Worm (Caenorhabditis elegans): Measurements from ENCODE around the gene ztf-17.

The ztf-17 gene

DNA sequence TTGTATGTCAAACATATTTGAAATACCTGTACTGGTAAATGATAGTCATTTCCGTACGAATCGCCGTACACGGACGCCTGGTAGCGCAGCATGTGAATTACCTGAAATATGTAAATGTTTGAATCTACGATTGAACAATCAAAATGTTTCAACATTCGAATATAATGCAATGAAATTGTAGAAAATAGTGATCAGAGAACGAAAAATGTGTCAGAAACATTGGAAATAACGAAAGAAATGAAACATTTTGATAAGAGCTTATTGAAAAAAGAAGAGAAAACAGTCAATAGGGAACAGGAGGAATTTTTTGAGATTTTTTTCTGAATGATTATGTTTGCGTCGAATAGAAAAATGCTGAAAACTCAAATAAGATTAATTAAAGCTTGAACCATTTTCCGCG is at the start of gene ztf-17:
TSS of gene ztf-17 (minus strand) at position 101 of the 400 bp plus-strand sequence.
- TF ChIP-seq aha-1 (tag) (peak; percentile 64), zip-11 (GFP tag; IDR thresholded peaks at IDR 0.05) (no peak)

DNA sequence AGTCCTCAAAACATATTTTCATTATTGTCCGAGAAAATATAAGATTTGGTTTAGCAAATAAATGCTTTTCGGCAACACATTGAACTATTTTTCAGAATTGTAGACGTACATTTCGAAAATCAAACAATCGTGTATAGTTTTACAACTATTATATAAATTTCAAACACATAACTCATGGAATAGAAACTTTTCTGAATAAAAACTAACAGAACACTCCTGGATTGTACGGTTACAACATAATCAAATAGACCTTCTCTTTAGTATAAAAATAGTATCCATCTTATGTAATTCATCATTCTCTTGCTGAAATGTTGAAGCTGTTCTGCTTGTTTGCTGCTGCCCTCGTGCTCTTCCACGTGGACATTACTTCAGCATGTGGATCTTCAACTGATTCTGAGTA is 41.1 kb upstream of the ztf-17 start, which contains the start of gene ZK675.4:
TSS of gene ZK675.4 (plus strand) at position 301 of the 400 bp plus-strand sequence.
- TF ChIP-seq nhr-25 (tag; optimal IDR thresholded peaks at IDR 0.05; ENCODE audit: borderline replicate concordance, insufficient read depth): no peak
- TF ChIP-seq aha-1 (tag): peak; percentile 38
- no peak for TF ChIP-seq unc-130 (GFP tag; optimal IDR thresholded peaks at IDR 0.05)
- no peak for TF ChIP-seq ceh-32 (tag; optimal IDR thresholded peaks at IDR 0.05; ENCODE audit: poor library complexity)
- no peak for TF ChIP-seq mdl-1 (tag; optimal IDR thresholded peaks at IDR 0.05)
- no peak for TF ChIP-seq madf-5 (GFP tag; IDR thresholded peaks at IDR 0.05)

DNA sequence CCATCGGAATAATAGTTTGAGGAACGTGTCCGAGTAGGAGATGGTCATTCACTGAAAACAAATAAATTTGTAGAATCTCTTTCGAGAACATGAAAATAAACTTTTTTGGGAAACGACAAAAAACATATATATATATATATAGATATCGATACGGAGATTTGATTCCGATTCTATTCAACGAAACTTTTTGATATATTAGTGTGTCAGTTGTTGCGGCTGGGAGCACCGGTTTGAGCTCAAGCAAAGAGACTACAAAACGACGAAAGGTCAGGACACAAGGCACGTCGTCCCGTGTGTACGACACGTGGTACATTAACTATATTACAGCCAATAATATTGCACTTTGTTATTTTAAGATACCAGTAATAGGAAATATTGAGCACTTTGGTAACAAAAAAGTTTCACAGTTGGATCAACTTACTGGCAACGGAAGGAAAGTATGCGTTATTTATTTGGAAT is 37.6 kb upstream of the ztf-17 start, which contains the start of gene best-23:
TSS of gene best-23 (minus strand) at position 51 of the 459 bp plus-strand sequence.
- TF ChIP-seq daf-12 (tag; optimal IDR thresholded peaks at IDR 0.05): no peak
- no peak for TF ChIP-seq set-16 (GFP tag; IDR thresholded peaks at IDR 0.05)
- no peak for TF ChIP-seq F49E8.2 (tag; optimal IDR thresholded peaks at IDR 0.05; ENCODE audit: borderline replicate concordance)
- no peak for TF ChIP-seq unc-39 (tag; optimal IDR thresholded peaks at IDR 0.05)
- no peak for TF ChIP-seq nhr-77 (tag; optimal IDR thresholded peaks at IDR 0.05)
- no peak for TF ChIP-seq lin-1 (GFP tag; IDR thresholded peaks at IDR 0.05)
- no peak for TF ChIP-seq dmd-8 (GFP tag; IDR thresholded peaks at IDR 0.05)
- TF ChIP-seq daf-16 (GFP tag; optimal IDR thresholded peaks at IDR 0.05): no peak
- TF ChIP-seq daf-16 (tag; optimal IDR thresholded peaks at IDR 0.05): no peak
- no peak for TF ChIP-seq ZK337.2 (GFP tag; IDR thresholded peaks at IDR 0.05)
- TF ChIP-seq mxl-2 (GFP tag; conservative IDR thresholded peaks at IDR 0.05): no peak
- TF ChIP-seq hlh-11 (tag; optimal IDR thresholded peaks at IDR 0.05): peak; percentile 22
- no peak for TF ChIP-seq madf-9 (GFP tag; conservative IDR thresholded peaks at IDR 0.05)
- TF ChIP-seq ztf-11 (tag; optimal IDR thresholded peaks at IDR 0.05): no peak
- TF ChIP-seq aha-1 (tag): no peak
- no peak for TF ChIP-seq pha-4 (GFP tag; IDR thresholded peaks at IDR 0.05)
- TF ChIP-seq pha-4 (tag; optimal IDR thresholded peaks at IDR 0.05): no peak
- TF ChIP-seq hlh-30 (tag; optimal IDR thresholded peaks at IDR 0.05; ENCODE audit: insufficient read depth): peak; percentile 45
- no peak for TF ChIP-seq zfp-2 (tag; optimal IDR thresholded peaks at IDR 0.05)
- peak; percentile 6 for TF ChIP-seq nhr-11 (tag; optimal IDR thresholded peaks at IDR 0.05)
- no peak for TF ChIP-seq ama-1 (optimal IDR thresholded peaks at IDR 0.05)
- TF ChIP-seq sdz-12 (GFP tag; optimal IDR thresholded peaks at IDR 0.05): no peak
- no peak for TF ChIP-seq nhr-28 (tag; optimal IDR thresholded peaks at IDR 0.05)
- no peak for TF ChIP-seq ceh-82 (tag; optimal IDR thresholded peaks at IDR 0.05)
- TF ChIP-seq mep-1 (tag; optimal IDR thresholded peaks at IDR 0.05): no peak
- TF ChIP-seq Y105C5A.15 (GFP tag; IDR thresholded peaks at IDR 0.05): no peak

DNA sequence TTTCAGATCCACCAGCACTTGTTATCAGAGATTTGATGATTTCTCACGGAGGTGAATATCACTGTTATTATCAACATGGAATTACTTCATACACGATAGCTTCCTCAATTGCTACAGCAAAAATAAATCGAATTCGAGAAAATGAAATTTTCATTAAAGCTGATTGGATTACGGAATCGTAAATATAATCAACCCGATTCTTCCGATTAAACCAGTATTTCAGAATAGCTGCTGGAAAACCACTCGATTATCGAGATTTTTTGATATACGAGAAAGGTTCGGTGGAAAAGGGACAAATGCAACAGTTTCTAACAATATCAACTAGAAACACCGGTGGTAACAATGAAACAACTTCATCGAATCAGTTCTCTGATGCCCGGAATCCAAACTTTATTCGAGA is 32.0 kb upstream of the ztf-17 start:
- TF ChIP-seq nhr-10 (tag; optimal IDR thresholded peaks at IDR 0.05) (no peak), nhr-25 (tag; optimal IDR thresholded peaks at IDR 0.05; ENCODE audit: borderline replicate concordance, insufficient read depth) (no peak), D1046.2 (GFP tag; IDR thresholded peaks at IDR 0.05) (no peak), pha-4 (GFP tag; IDR thresholded peaks at IDR 0.05) (no peak), pha-4 (tag; optimal IDR thresholded peaks at IDR 0.05) (no peak), zag-1 (tag; optimal IDR thresholded peaks at IDR 0.05) (no peak), tag-97 (GFP tag; IDR thresholded peaks at IDR 0.05) (no peak), zfp-3 (GFP tag; conservative IDR thresholded peaks at IDR 0.05) (no peak), madf-9 (GFP tag; conservative IDR thresholded peaks at IDR 0.05) (no peak)
